Fruit fly (Drosophila melanogaster) whole organism: ENCODE measurements around the gene Rad23.

Experiments
- CG8478 ChIP-seq: fragments of >200 bp; optimal IDR thresholded peaks from 2 replicates; lab custom pipeline; 2018; ENCODE audit warnings: inconsistent platforms
- Dll ChIP-seq: fragments of >200 bp; optimal IDR thresholded peaks from 2 replicates; lab custom pipeline; 2017
- EcR ChIP-seq, 2 experiments: fragments of >200 bp; optimal IDR thresholded peaks; 2 replicates each; lab custom pipeline; 2017; ENCODE audit warnings: missing biosample characterization in 2 of 2, missing genetic modification characterization in 2 of 2, missing genetic modification reagents in 2 of 2
- pan ChIP-seq: fragments of >200 bp; optimal IDR thresholded peaks from 2 replicates; lab custom pipeline; 2017
- psq ChIP-seq: fragments of >200 bp; optimal IDR thresholded peaks from 2 replicates; lab custom pipeline; 2017
- usp ChIP-seq: fragments of >200 bp; optimal IDR thresholded peaks from 2 replicates; lab custom pipeline; 2017; ENCODE audit warnings: missing biosample characterization, missing genetic modification characterization, mixed read lengths

The Rad23 gene

dm6 chr4:318795-319194, 10.9 kb downstream of the Rad23 start:
- no peak for TF ChIP-seq Dll (lab: Kevin White, UChicago)
- no peak for TF ChIP-seq usp (GFP tag; lab: Kevin White, UChicago)
- TF ChIP-seq EcR (GFP tag; optimal IDR thresholded peaks at IDR 0.05; lab: Kevin White, UChicago), result no peak
- TF ChIP-seq pan, result no peak
- no peak for TF ChIP-seq CG8478
- TF ChIP-seq psq (lab: Kevin White, UChicago), result no peak

DNA sequence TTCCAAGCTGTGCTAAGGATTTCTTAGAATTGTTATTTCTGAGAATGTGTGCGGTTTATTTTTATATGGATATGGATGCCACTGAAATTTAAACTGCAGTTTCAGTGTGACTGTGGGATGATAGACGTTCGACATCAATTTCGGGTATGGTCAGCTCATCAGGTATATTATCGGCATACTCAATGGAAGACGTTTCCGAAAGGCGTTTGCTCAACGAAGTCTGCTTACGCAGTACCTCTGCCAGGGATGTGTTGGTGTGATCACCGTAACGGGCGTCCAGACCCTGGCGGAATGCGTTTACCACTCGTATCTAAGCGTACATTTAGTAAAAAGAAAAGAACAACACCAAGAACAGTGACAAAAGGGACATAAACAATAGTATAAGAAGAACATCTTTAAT, 21.2 kb downstream of the Rad23 start:
- TF ChIP-seq Dll (lab: Kevin White, UChicago) (no peak), CG8478 (no peak), EcR (GFP tag; optimal IDR thresholded peaks at IDR 0.05; lab: Kevin White, UChicago) (no peak), pan (no peak), usp (GFP tag; lab: Kevin White, UChicago) (no peak), psq (lab: Kevin White, UChicago) (no peak)

- TF ChIP-seq EcR (GFP tag; optimal IDR thresholded peaks at IDR 0.05; lab: Kevin White, UChicago) (no peak), pan (no peak)
Observed at dm6 chr4:332268-332667, 24.4 kb downstream of the Rad23 start.

- TF ChIP-seq usp (GFP tag; lab: Kevin White, UChicago) (no peak), psq (lab: Kevin White, UChicago) (no peak), Dll (lab: Kevin White, UChicago) (no peak), EcR (GFP tag; optimal IDR thresholded peaks at IDR 0.05; lab: Kevin White, UChicago) (no peak), pan (no peak), CG8478 (no peak)
Observed at dm6 chr4:336021-336420, 28.1 kb downstream of the Rad23 start.

DNA sequence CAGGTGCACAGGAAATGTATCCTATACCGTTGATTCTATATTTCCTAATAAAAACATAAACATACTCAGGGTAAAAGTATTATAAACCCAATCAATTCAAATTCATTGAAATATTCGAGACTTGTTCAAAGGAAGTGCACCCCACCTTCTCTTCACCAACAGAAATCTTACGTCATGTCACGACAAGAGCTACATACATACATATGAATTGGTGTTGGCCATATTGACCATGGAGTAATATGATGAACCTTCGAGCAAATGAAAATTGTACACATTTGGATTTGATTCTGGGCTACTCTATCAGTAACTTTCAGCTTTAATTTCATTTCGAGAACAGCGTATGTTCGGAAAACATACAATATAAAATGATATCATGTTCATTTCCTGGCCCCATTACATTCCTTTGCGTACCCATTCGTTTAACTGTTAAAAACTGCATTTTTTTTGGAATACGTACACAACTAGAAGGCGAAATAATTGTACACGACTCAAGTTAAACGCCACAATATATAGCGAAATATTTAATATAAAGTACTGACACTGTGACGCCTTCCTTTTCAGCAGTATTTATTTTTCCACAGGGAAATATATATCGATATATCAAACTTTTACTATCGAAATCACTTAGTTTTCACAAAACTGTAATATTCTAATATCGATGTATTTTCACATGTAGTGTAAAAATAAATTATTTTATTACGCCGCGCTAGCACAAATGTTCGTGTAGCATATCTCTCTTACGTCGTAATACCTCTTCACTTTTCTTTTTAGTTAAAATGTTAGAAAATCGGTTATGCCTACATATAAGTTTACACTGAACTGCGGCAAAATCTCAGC, 50.4 kb downstream of the Rad23 start, which contains the start of gene PMCA:
TSS of gene PMCA (minus strand) at position 825 of the 837 bp plus-strand sequence.
- no peak for TF ChIP-seq CG8478
- TF ChIP-seq usp (GFP tag; lab: Kevin White, UChicago), result no peak
- no peak for TF ChIP-seq EcR (GFP tag; optimal IDR thresholded peaks at IDR 0.05; lab: Kevin White, UChicago)
- no peak for TF ChIP-seq psq (lab: Kevin White, UChicago)
- TF ChIP-seq Dll (lab: Kevin White, UChicago), result no peak
- no peak for TF ChIP-seq pan

dm6 chr4:358930-359268, 51.0 kb downstream of the Rad23 start:
- TF ChIP-seq pan (no peak), psq (lab: Kevin White, UChicago) (no peak), usp (GFP tag; lab: Kevin White, UChicago) (no peak), CG8478 (no peak), Dll (lab: Kevin White, UChicago) (no peak), EcR (GFP tag; optimal IDR thresholded peaks at IDR 0.05; lab: Kevin White, UChicago) (no peak)

DNA sequence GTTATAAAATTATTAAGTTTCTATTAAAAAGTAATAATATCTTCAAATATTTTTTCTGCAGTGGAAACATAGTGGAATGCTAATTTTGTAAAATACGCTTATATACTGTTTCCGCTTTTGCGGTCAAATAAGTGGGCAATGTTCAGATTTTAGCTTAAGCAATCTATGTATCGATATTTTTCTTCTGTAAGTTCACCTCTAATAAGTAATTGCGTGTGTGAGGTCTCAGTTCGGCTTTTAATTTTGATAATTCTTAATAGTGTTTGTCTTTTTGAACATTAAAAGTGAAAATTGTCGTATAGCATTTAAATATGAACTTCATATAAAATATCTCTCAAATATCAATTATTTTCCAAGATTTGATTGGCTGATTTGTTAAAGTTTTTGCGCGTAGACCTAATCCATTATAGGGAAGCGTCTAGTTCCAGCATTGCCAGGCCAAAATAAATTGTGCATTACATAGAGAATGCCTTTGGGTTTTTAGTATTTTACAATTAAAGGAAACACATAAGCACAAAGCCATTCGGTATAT, 51.9 kb downstream of the Rad23 start, which contains the start of gene Hcf:
TSS of gene Hcf (plus strand) at position 180 of the 532 bp plus-strand sequence.
- TF ChIP-seq CG8478 (no peak), EcR (GFP tag; optimal IDR thresholded peaks at IDR 0.05; lab: Kevin White, UChicago) (no peak), usp (GFP tag; lab: Kevin White, UChicago) (no peak), pan (no peak), Dll (lab: Kevin White, UChicago) (no peak)
